Worm (Caenorhabditis elegans) whole organism, midembryonic: ENCODE data around the gene inx-5.

Experiments
- T22C8.4 ChIP-seq: fragments of 200-800 bp; sonication (Bioruptor generic); IDR thresholded peaks from 2 replicates; pipeline ENCODE4 v1.3.6; 2022; ENCODE audit warnings: missing genetic modification characterization, missing compliant biosample characterization
- cog-1 ChIP-seq: sonication (generic microtip); optimal IDR thresholded peaks from 2 replicates; lab custom pipeline; 2016; ENCODE audit warnings: missing genetic modification characterization, missing compliant biosample characterization
- flt-1 ChIP-seq: fragments of 200-800 bp; sonication (Bioruptor generic); IDR thresholded peaks from 2 replicates; pipeline ENCODE4 v1.3.6; 2022; ENCODE audit warnings: missing genetic modification characterization, missing compliant biosample characterization
- klf-2 ChIP-seq: fragments of 200-800 bp; sonication (Bioruptor generic); conservative IDR thresholded peaks from 2 replicates; pipeline ENCODE4 v1.3.6; 2022; ENCODE audit warnings: missing genetic modification reagents, missing genetic modification characterization, missing compliant biosample characterization
- med-1 ChIP-seq: sonication (generic microtip); optimal IDR thresholded peaks from 2 replicates; lab custom pipeline; 2017; ENCODE audit warnings: missing genetic modification characterization, mild to moderate bottlenecking, missing compliant biosample characterization, antibody characterized with exemption, missing genetic modification reagents; ENCODE audit not compliant: insufficient read depth
- ref-1 ChIP-seq: fragments of 200-800 bp; sonication (Bioruptor generic); conservative IDR thresholded peaks from 2 replicates; pipeline ENCODE4 v1.3.6; 2022; ENCODE audit warnings: missing genetic modification reagents, missing genetic modification characterization, missing compliant biosample characterization
- tab-1 ChIP-seq: fragments of 200-800 bp; sonication (Bioruptor generic); IDR thresholded peaks from 2 replicates; pipeline ENCODE4 v1.3.6; 2022; ENCODE audit warnings: missing genetic modification characterization, missing compliant biosample characterization
- ztf-23 ChIP-seq: fragments of 200-800 bp; sonication (Bioruptor generic); IDR thresholded peaks from 2 replicates; pipeline ENCODE4 v1.3.6; 2022; ENCODE audit warnings: missing genetic modification reagents, missing genetic modification characterization, missing compliant biosample characterization
- ztf-29 ChIP-seq: fragments of 200-800 bp; sonication (Bioruptor generic); IDR thresholded peaks from 2 replicates; pipeline ENCODE4 v1.3.6; 2022; ENCODE audit warnings: missing genetic modification reagents, missing genetic modification characterization, missing compliant biosample characterization

Gene inx-5

ce11 chrX:8294586-8294985 is 7.6 kb downstream of the inx-5 start, which contains the start of gene R09F10.3:
R09F10.3 (plus strand) TSS chrX:8294625.
- no peak for TF ChIP-seq ztf-29 (GFP tag; lab: Robert Waterston, UW)
- no peak for TF ChIP-seq ztf-23 (GFP tag; lab: Robert Waterston, UW)
- no peak for TF ChIP-seq ref-1
- no peak for TF ChIP-seq klf-2 (GFP tag; lab: Robert Waterston, UW)
- TF ChIP-seq tab-1 (GFP tag; lab: Robert Waterston, UW), result no peak
- TF ChIP-seq flt-1 (GFP tag; lab: Robert Waterston, UW), result no peak
- no peak for TF ChIP-seq T22C8.4 (GFP tag; lab: Robert Waterston, UW)
- TF ChIP-seq cog-1 (tag; lab: Kevin White, UChicago), result no peak
- no peak for TF ChIP-seq med-1 (GFP tag; lab: Kevin White, UChicago)

- TF ChIP-seq cog-1 (tag; lab: Kevin White, UChicago), result peak; percentile 84
- no peak for TF ChIP-seq med-1 (GFP tag; lab: Kevin White, UChicago)
- TF ChIP-seq klf-2 (GFP tag; lab: Robert Waterston, UW), result no peak; the same call in 1 of the 2 replicates
- TF ChIP-seq ztf-23 (GFP tag; lab: Robert Waterston, UW), result no peak
- TF ChIP-seq flt-1 (GFP tag; lab: Robert Waterston, UW), result peak; percentile 74; the same call in 1 of the 2 replicates
- no peak for TF ChIP-seq ref-1
- no peak for TF ChIP-seq ztf-29 (GFP tag; lab: Robert Waterston, UW)
Observed at ce11 chrX:8286740-8287299, 15.4 kb downstream of the inx-5 start, which contains the start of gene sec-16A.2. sec-16A.2 (plus strand) TSS chrX:8287249.

- TF ChIP-seq T22C8.4 (GFP tag; lab: Robert Waterston, UW) (no peak), tab-1 (GFP tag; lab: Robert Waterston, UW) (no peak), ztf-23 (GFP tag; lab: Robert Waterston, UW) (no peak), ref-1 (no peak), cog-1 (tag; lab: Kevin White, UChicago) (no peak), med-1 (GFP tag; lab: Kevin White, UChicago) (no peak), flt-1 (GFP tag; lab: Robert Waterston, UW) (no peak), klf-2 (GFP tag; lab: Robert Waterston, UW) (no peak), ztf-29 (GFP tag; lab: Robert Waterston, UW) (no peak)
Observed at ce11 chrX:8286164-8286563, 16.0 kb downstream of the inx-5 start.

- TF ChIP-seq med-1 (GFP tag; lab: Kevin White, UChicago) (no peak), T22C8.4 (GFP tag; lab: Robert Waterston, UW) (no peak), klf-2 (GFP tag; lab: Robert Waterston, UW) (no peak), ref-1 (no peak), ztf-23 (GFP tag; lab: Robert Waterston, UW) (no peak), cog-1 (tag; lab: Kevin White, UChicago) (no peak), flt-1 (GFP tag; lab: Robert Waterston, UW) (no peak), tab-1 (GFP tag; lab: Robert Waterston, UW) (no peak), ztf-29 (GFP tag; lab: Robert Waterston, UW) (no peak)
Observed at ce11 chrX:8285169-8285796, 16.9 kb downstream of the inx-5 start, which contains the start of the genes fis-2 and F13B9.2. fis-2 (minus strand) TSS chrX:8285219. F13B9.2 (plus strand) TSS chrX:8285683.

- TF ChIP-seq ztf-23 (GFP tag; lab: Robert Waterston, UW) (no peak), tab-1 (GFP tag; lab: Robert Waterston, UW) (no peak), ref-1 (no peak), flt-1 (GFP tag; lab: Robert Waterston, UW) (no peak), cog-1 (tag; lab: Kevin White, UChicago) (no peak), T22C8.4 (GFP tag; lab: Robert Waterston, UW) (no peak), med-1 (GFP tag; lab: Kevin White, UChicago) (no peak), klf-2 (GFP tag; lab: Robert Waterston, UW) (no peak), ztf-29 (GFP tag; lab: Robert Waterston, UW) (no peak)
Observed at ce11 chrX:8284003-8284402, 18.2 kb downstream of the inx-5 start.

ce11 chrX:8276984-8277383 is 25.2 kb downstream of the inx-5 start:
- TF ChIP-seq med-1 (GFP tag; lab: Kevin White, UChicago) (no peak), flt-1 (GFP tag; lab: Robert Waterston, UW) (no peak), ztf-23 (GFP tag; lab: Robert Waterston, UW) (no peak), ztf-29 (GFP tag; lab: Robert Waterston, UW) (no peak), klf-2 (GFP tag; lab: Robert Waterston, UW) (no peak), ref-1 (no peak), cog-1 (tag; lab: Kevin White, UChicago) (no peak), T22C8.4 (GFP tag; lab: Robert Waterston, UW) (no peak), tab-1 (GFP tag; lab: Robert Waterston, UW) (no peak)

ce11 chrX:8276333-8276732 is 25.9 kb downstream of the inx-5 start:
- no peak for TF ChIP-seq ref-1
- no peak for TF ChIP-seq flt-1 (GFP tag; lab: Robert Waterston, UW)
- TF ChIP-seq tab-1 (GFP tag; lab: Robert Waterston, UW), result no peak
- no peak for TF ChIP-seq T22C8.4 (GFP tag; lab: Robert Waterston, UW)
- no peak for TF ChIP-seq ztf-29 (GFP tag; lab: Robert Waterston, UW)

ce11 chrX:8274869-8275268 is 27.3 kb downstream of the inx-5 start, which contains the start of gene ksr-1:
ksr-1 (plus strand) TSS chrX:8275169.
- TF ChIP-seq tab-1 (GFP tag; lab: Robert Waterston, UW), result no peak
- no peak for TF ChIP-seq cog-1 (tag; lab: Kevin White, UChicago)
- no peak for TF ChIP-seq T22C8.4 (GFP tag; lab: Robert Waterston, UW)
- TF ChIP-seq ztf-29 (GFP tag; lab: Robert Waterston, UW), result no peak
- no peak for TF ChIP-seq med-1 (GFP tag; lab: Kevin White, UChicago)
- no peak for TF ChIP-seq flt-1 (GFP tag; lab: Robert Waterston, UW)
- no peak for TF ChIP-seq klf-2 (GFP tag; lab: Robert Waterston, UW)
- no peak for TF ChIP-seq ref-1
